Worm (Caenorhabditis elegans) whole organism, L1 larva: ENCODE results near the gene C56G2.9.

Experiments
- C04F5.9 ChIP-seq: sonication (generic microtip); optimal IDR thresholded peaks from 2 replicates; lab custom pipeline; 2016; ENCODE audit warnings: missing genetic modification characterization, missing compliant biosample characterization
- C34B4.2 ChIP-seq: sonication (generic microtip); optimal IDR thresholded peaks from 2 replicates; lab custom pipeline; 2017; ENCODE audit warnings: mild to moderate bottlenecking, missing genetic modification characterization, missing compliant biosample characterization
- Y116A8C.19 ChIP-seq: sonication (generic microtip); optimal IDR thresholded peaks from 2 replicates; lab custom pipeline; 2016; ENCODE audit warnings: missing compliant biosample characterization, missing genetic modification characterization, borderline replicate concordance
- aha-1 ChIP-seq: fragments of 150-350 bp; optimal IDR thresholded peaks from 2 replicates; lab custom pipeline; 2014; ENCODE audit warnings: missing biosample characterization, missing genetic modification characterization
- blmp-1 ChIP-seq: fragments of 150-350 bp; optimal IDR thresholded peaks from 2 replicates; lab custom pipeline; 2014; ENCODE audit warnings: missing biosample characterization, missing genetic modification characterization
- ceh-90 ChIP-seq: sonication (generic microtip); optimal IDR thresholded peaks from 2 replicates; lab custom pipeline; 2016; ENCODE audit warnings: missing genetic modification characterization, missing compliant biosample characterization
- dpl-1 ChIP-seq, 3 experiments: fragments of 150-350 bp in 2 of 3; sonication (generic microtip) in 1 of 3; optimal IDR thresholded peaks; 2 replicates each; lab custom pipeline; 2014 to 2017; ENCODE audit warnings: missing biosample characterization in 3 of 3, missing genetic modification characterization in 3 of 3, missing genetic modification reagents in 3 of 3
- dsc-1 ChIP-seq: sonication (generic microtip); optimal IDR thresholded peaks from 2 replicates; lab custom pipeline; 2016; ENCODE audit warnings: mild to moderate bottlenecking, missing genetic modification characterization, missing compliant biosample characterization
- efl-1 ChIP-seq, 4 experiments: fragments of 150-350 bp; optimal IDR thresholded peaks in 3 of 4; peaks in 1 of 4; 1 replicate in 1 of 4; 2 replicates in 3 of 4; lab custom pipeline; 2014; ENCODE audit warnings: missing biosample characterization in 2 of 4, missing genetic modification characterization in 2 of 4, missing genetic modification reagents in 2 of 4
- elt-3 ChIP-seq, 6 experiments: fragments of 150-350 bp in 1 of 6; sonication (generic microtip); optimal IDR thresholded peaks; 2 replicates each; lab custom pipeline; 2017 to 2018; ENCODE audit warnings: missing biosample characterization in 6 of 6, missing genetic modification characterization in 6 of 6, inconsistent platforms in 1 of 6
- fkh-10 ChIP-seq: sonication (generic microtip); optimal IDR thresholded peaks from 2 replicates; lab custom pipeline; 2017; ENCODE audit warnings: missing biosample characterization, missing genetic modification reagents, missing genetic modification characterization
- fkh-4 ChIP-seq: sonication (generic microtip); optimal IDR thresholded peaks from 2 replicates; lab custom pipeline; 2016; ENCODE audit warnings: missing compliant biosample characterization, missing genetic modification characterization, borderline replicate concordance
- grh-1 ChIP-seq: fragments of 200-800 bp; sonication (Bioruptor generic); IDR thresholded peaks from 2 replicates; pipeline ENCODE4 v1.3.6; 2022; ENCODE audit warnings: missing genetic modification reagents, missing genetic modification characterization, missing compliant biosample characterization
- lin-13 ChIP-seq: fragments of 150-350 bp; optimal IDR thresholded peaks from 2 replicates; lab custom pipeline; 2014; ENCODE audit warnings: missing biosample characterization, missing genetic modification reagents, missing genetic modification characterization
- lin-14 ChIP-seq: fragments of 200-800 bp; sonication (Bioruptor generic); optimal IDR thresholded peaks from 2 replicates; lab custom pipeline; 2018; ENCODE audit warnings: mild to moderate bottlenecking, missing genetic modification characterization, moderate library complexity, missing compliant biosample characterization
- mab-9 ChIP-seq: fragments of 200-800 bp; sonication (Bioruptor generic); IDR thresholded peaks from 2 replicates; pipeline ENCODE4 v1.3.6; 2022; ENCODE audit warnings: missing genetic modification reagents, missing genetic modification characterization, missing compliant biosample characterization
- mef-2 ChIP-seq: fragments of 150-350 bp; optimal IDR thresholded peaks from 2 replicates; lab custom pipeline; 2014; ENCODE audit warnings: missing biosample characterization, missing genetic modification characterization
- nhr-11 ChIP-seq: fragments of 150-350 bp; optimal IDR thresholded peaks from 2 replicates; lab custom pipeline; 2014; ENCODE audit warnings: missing biosample characterization, missing genetic modification characterization
- nhr-12 ChIP-seq: sonication (generic microtip); optimal IDR thresholded peaks from 2 replicates; lab custom pipeline; 2017; ENCODE audit warnings: missing biosample characterization, missing genetic modification characterization
- nhr-85 ChIP-seq: sonication (generic microtip); peaks from one replicate; lab custom pipeline; 2016; ENCODE audit warnings: missing genetic modification characterization, inconsistent platforms, missing compliant biosample characterization
- pax-3 ChIP-seq: fragments of 200-800 bp; sonication (Bioruptor generic); optimal IDR thresholded peaks from 2 replicates; lab custom pipeline; 2018; ENCODE audit warnings: mild to moderate bottlenecking, missing genetic modification characterization, moderate library complexity, missing compliant biosample characterization
- rnt-1 ChIP-seq: sonication (generic microtip); optimal IDR thresholded peaks from 2 replicates; lab custom pipeline; 2016; ENCODE audit warnings: mild to moderate bottlenecking, missing genetic modification characterization, moderate library complexity, missing compliant biosample characterization
- sup-37 ChIP-seq: fragments of 200-800 bp; sonication (Bioruptor generic); optimal IDR thresholded peaks from 2 replicates; lab custom pipeline; 2018; ENCODE audit warnings: mild to moderate bottlenecking, missing genetic modification characterization, missing compliant biosample characterization
- tbx-2 ChIP-seq: sonication (generic microtip); optimal IDR thresholded peaks from 2 replicates; lab custom pipeline; 2016; ENCODE audit warnings: missing genetic modification characterization, missing compliant biosample characterization
- tlp-1 ChIP-seq: fragments of 150-350 bp; optimal IDR thresholded peaks from 2 replicates; lab custom pipeline; 2014; ENCODE audit warnings: missing biosample characterization, missing genetic modification characterization
- unc-30 ChIP-seq: sonication (generic microtip); optimal IDR thresholded peaks from 2 replicates; lab custom pipeline; 2017; ENCODE audit warnings: missing biosample characterization, missing genetic modification characterization
- unc-62 ChIP-seq: fragments of 150-350 bp; optimal IDR thresholded peaks from 2 replicates; lab custom pipeline; 2014; ENCODE audit warnings: missing biosample characterization, missing genetic modification reagents, missing genetic modification characterization
- vab-15 ChIP-seq: sonication (generic microtip); optimal IDR thresholded peaks from 2 replicates; lab custom pipeline; 2017; ENCODE audit warnings: missing genotype, mild to moderate bottlenecking, missing genetic modification characterization, missing compliant biosample characterization
- ztf-11 ChIP-seq, 2 experiments: sonication (generic microtip); optimal IDR thresholded peaks; 2 replicates each; lab custom pipeline; 2016 to 2017; ENCODE audit warnings: missing genetic modification characterization in 2 of 2, missing biosample characterization in 1 of 2, missing compliant biosample characterization in 1 of 2

C56G2.9 gene

ce11 chrIII:6341878-6342453 is 1.2 kb downstream of the C56G2.9 start, which contains the start of gene rpn-13 (continued):
- TF ChIP-seq unc-62 (no peak), fkh-4 (tag; lab: Kevin White, UChicago) (no peak)

ce11 chrIII:6339919-6340434 is 3.2 kb downstream of the C56G2.9 start, which contains the start of gene let-767:
TSS of gene let-767 (minus strand) at chrIII:6339969.
- no peak for TF ChIP-seq dsc-1 (tag; lab: Kevin White, UChicago)
- no peak for TF ChIP-seq rnt-1 (tag; lab: Kevin White, UChicago)
- no peak for TF ChIP-seq unc-30 (tag; lab: Kevin White, UChicago)
- peak in 1 of 6 experiments; percentile 61 for TF ChIP-seq elt-3 (tag; optimal IDR thresholded peaks at IDR 0.05; lab: Kevin White, UChicago)
- TF ChIP-seq aha-1 (tag; lab: Kevin White, UChicago): no peak
- no peak for TF ChIP-seq ceh-90
- no peak for TF ChIP-seq pax-3 (tag; lab: Kevin White, UChicago)
- TF ChIP-seq nhr-11 (tag; lab: Kevin White, UChicago): no peak

- peak; percentile 88 for TF ChIP-seq nhr-85
Measured at ce11 chrIII:6337730-6338129, 5.4 kb downstream of the C56G2.9 start.

- no peak for TF ChIP-seq C34B4.2 (tag; lab: Kevin White, UChicago)
- no peak for TF ChIP-seq lin-13 (GFP tag; lab: Kevin White, UChicago)
- no peak for TF ChIP-seq nhr-12 (tag; lab: Kevin White, UChicago)
- no peak for TF ChIP-seq dpl-1 (GFP tag; optimal IDR thresholded peaks at IDR 0.05; lab: Kevin White, UChicago)
- TF ChIP-seq lin-14: peak; percentile 23
- no peak for TF ChIP-seq grh-1 (GFP tag; lab: Robert Waterston, UW)
- TF ChIP-seq fkh-10 (GFP tag; lab: Kevin White, UChicago): peak; percentile 71
- TF ChIP-seq unc-30 (tag; lab: Kevin White, UChicago): no peak
- TF ChIP-seq efl-1 (optimal IDR thresholded peaks at IDR 0.05; lab: Kevin White, UChicago): no peak
- no peak for TF ChIP-seq efl-1 (GFP tag; optimal IDR thresholded peaks at IDR 0.05 in 1 of 2; lab: Kevin White, UChicago)
- TF ChIP-seq mef-2 (tag; lab: Kevin White, UChicago): no peak
- no peak for TF ChIP-seq blmp-1 (tag; lab: Kevin White, UChicago)
- no peak for TF ChIP-seq ztf-11 (tag; optimal IDR thresholded peaks at IDR 0.05; lab: Kevin White, UChicago)
Measured at ce11 chrIII:6334364-6334763, 8.8 kb downstream of the C56G2.9 start.

ce11 chrIII:6331211-6331782 is 11.8 kb downstream of the C56G2.9 start, which contains the start of gene C56G2.4:
TSS of gene C56G2.4 (plus strand) at chrIII:6331732.
- peak; percentile 4 for TF ChIP-seq lin-14
- TF ChIP-seq nhr-12 (tag; lab: Kevin White, UChicago): no peak
- peak; percentile 42 for TF ChIP-seq fkh-10 (GFP tag; lab: Kevin White, UChicago)
- TF ChIP-seq efl-1 (optimal IDR thresholded peaks at IDR 0.05; lab: Kevin White, UChicago): no peak
- peak in 1 of 2 experiments; percentile 25 for TF ChIP-seq efl-1 (GFP tag; optimal IDR thresholded peaks at IDR 0.05 in 1 of 2; lab: Kevin White, UChicago)

ce11 chrIII:6324139-6324538 is 19.0 kb downstream of the C56G2.9 start, which contains the start of gene C56G2.5:
TSS of gene C56G2.5 (minus strand) at chrIII:6324239.
- TF ChIP-seq tbx-2 (tag; lab: Kevin White, UChicago): no peak
- no peak for TF ChIP-seq vab-15
- TF ChIP-seq mab-9 (GFP tag; lab: Robert Waterston, UW): no peak
- TF ChIP-seq tlp-1 (tag; lab: Kevin White, UChicago): no peak
- TF ChIP-seq lin-13 (GFP tag; lab: Kevin White, UChicago): no peak
- TF ChIP-seq sup-37 (GFP tag; lab: Kevin White, UChicago): no peak
- TF ChIP-seq elt-3 (tag; optimal IDR thresholded peaks at IDR 0.05; lab: Kevin White, UChicago): no peak
- no peak for TF ChIP-seq C04F5.9
- TF ChIP-seq Y116A8C.19 (tag; lab: Kevin White, UChicago): no peak
